Worm (Caenorhabditis elegans) whole organism, L3 larva: ENCODE results near the gene T13C5.3.

Source experiments
- ama-1 ChIP-seq: fragments of 150-350 bp; optimal IDR thresholded peaks from 2 replicates; lab custom pipeline; 2018
- ceh-82 ChIP-seq: fragments of 150-350 bp; optimal IDR thresholded peaks from 2 replicates; lab custom pipeline; 2014; ENCODE audit warnings: missing biosample characterization, missing genetic modification characterization
- egl-27 ChIP-seq: sonication (generic microtip); optimal IDR thresholded peaks from 4 replicates; lab custom pipeline; 2017; ENCODE audit warnings: missing biosample characterization, missing genetic modification reagents, missing genetic modification characterization
- jun-1 ChIP-seq: fragments of 150-350 bp; optimal IDR thresholded peaks from 2 replicates; lab custom pipeline; 2014; ENCODE audit warnings: missing biosample characterization, missing genetic modification reagents, missing genetic modification characterization
- lin-39 ChIP-seq: fragments of 150-350 bp; optimal IDR thresholded peaks from 2 replicates; lab custom pipeline; 2018; ENCODE audit warnings: missing biosample characterization, missing genetic modification reagents, missing genetic modification characterization
- nhr-12 ChIP-seq: fragments of 150-350 bp; optimal IDR thresholded peaks from 2 replicates; lab custom pipeline; 2014; ENCODE audit warnings: missing biosample characterization, missing genetic modification characterization
- nhr-23 ChIP-seq: fragments of 150-350 bp; optimal IDR thresholded peaks from 2 replicates; lab custom pipeline; 2014; ENCODE audit warnings: missing biosample characterization, missing genetic modification reagents, missing genetic modification characterization
- nhr-76 ChIP-seq: fragments of 150-350 bp; sonication (generic microtip); optimal IDR thresholded peaks from 5 replicates; lab custom pipeline; 2014; ENCODE audit warnings: missing biosample characterization, missing genetic modification characterization
- pqm-1 ChIP-seq: fragments of 150-350 bp; optimal IDR thresholded peaks from 2 replicates; lab custom pipeline; 2017; ENCODE audit warnings: missing biosample characterization, missing genetic modification characterization, inconsistent platforms
- snpc-4 ChIP-seq: fragments of 150-350 bp; optimal IDR thresholded peaks from 2 replicates; lab custom pipeline; 2014; ENCODE audit warnings: missing biosample characterization, missing genetic modification characterization
- ztf-11 ChIP-seq: fragments of 150-350 bp; optimal IDR thresholded peaks from 2 replicates; lab custom pipeline; 2014; ENCODE audit warnings: missing biosample characterization, missing genetic modification characterization

DNA sequence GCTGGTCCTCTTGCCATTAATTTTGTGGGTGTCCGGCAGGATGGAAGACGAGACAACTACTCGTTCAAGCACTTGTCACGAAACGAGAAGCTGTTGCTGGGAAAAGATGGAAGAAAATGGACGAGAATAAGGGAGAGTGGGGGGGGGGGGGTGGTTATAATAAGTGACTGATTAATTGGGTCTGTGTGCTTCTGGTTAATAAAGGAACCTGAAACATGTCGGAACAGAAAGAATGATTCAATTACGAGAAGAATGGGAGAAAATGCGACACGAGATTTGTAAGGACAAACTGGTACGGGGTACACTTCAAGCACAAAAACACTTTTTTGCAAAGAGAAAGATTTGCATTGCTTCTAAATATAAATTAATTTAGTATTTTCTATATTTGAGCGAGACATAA, 22.9 kb upstream of the T13C5.3 start:
- TF ChIP-seq lin-39 (peak; percentile 55), nhr-12 (tag; lab: Kevin White, UChicago) (no peak), snpc-4 (tag; lab: Kevin White, UChicago) (no peak), ztf-11 (tag; lab: Kevin White, UChicago) (no peak), egl-27 (tag; lab: Kevin White, UChicago) (no peak), ceh-82 (tag; lab: Kevin White, UChicago) (no peak), nhr-23 (tag; lab: Kevin White, UChicago) (no peak), jun-1 (tag; lab: Kevin White, UChicago) (no peak), nhr-76 (no peak), ama-1 (no peak), pqm-1 (no peak)
